Fruit fly (Drosophila melanogaster) whole organism, embryonic: ENCODE data around the gene CG3368.

Experiments
- Abd-B ChIP-seq: fragments of 200-800 bp; sonication (Bioruptor generic); optimal IDR thresholded peaks from 2 replicates; lab custom pipeline; 2018; ENCODE audit warnings: missing biosample characterization, mild to moderate bottlenecking, missing genetic modification characterization, moderate library complexity
- Atf-2 ChIP-seq: fragments of 200-800 bp; sonication (Bioruptor generic); optimal IDR thresholded peaks from 2 replicates; lab custom pipeline; 2016; ENCODE audit warnings: missing biosample characterization, missing genetic modification characterization
- B-H1 ChIP-seq: fragments of 200-800 bp; sonication (Bioruptor generic); IDR thresholded peaks from 3 replicates; pipeline ENCODE4 v1.3.6; 2022; ENCODE audit warnings: missing biosample characterization, missing genetic modification characterization
- Blimp-1 ChIP-seq: fragments of 200-800 bp; sonication (Bioruptor generic); optimal IDR thresholded peaks from 3 replicates; lab custom pipeline; 2018; ENCODE audit warnings: missing biosample characterization, missing genetic modification characterization, mild to moderate bottlenecking, moderate library complexity, missing genetic modification reagents
- CG10147 ChIP-seq: fragments of 200-800 bp; sonication (Bioruptor generic); optimal IDR thresholded peaks from 2 replicates; lab custom pipeline; 2019; ENCODE audit warnings: missing biosample characterization, mild to moderate bottlenecking, missing genetic modification characterization, moderate library complexity
- CG10321 ChIP-seq: fragments of 200-800 bp; sonication (Bioruptor generic); IDR thresholded peaks from 2 replicates; pipeline ENCODE4 v1.3.6; 2022; ENCODE audit warnings: missing biosample characterization, missing genetic modification characterization
- CG11696 ChIP-seq: fragments of 200-800 bp; sonication (Bioruptor generic); IDR thresholded peaks from 2 replicates; pipeline ENCODE4 v1.3.6; 2022; ENCODE audit warnings: missing biosample characterization, missing genetic modification characterization
- CG12155 ChIP-seq: fragments of 200-800 bp; sonication (Bioruptor generic); optimal IDR thresholded peaks from 3 replicates; lab custom pipeline; 2016; ENCODE audit warnings: missing biosample characterization, missing genetic modification characterization
- CG13624 ChIP-seq: fragments of 200-800 bp; sonication (Bioruptor generic); optimal IDR thresholded peaks from 2 replicates; lab custom pipeline; 2016; ENCODE audit warnings: missing biosample characterization, missing genetic modification characterization
- CG15696 ChIP-seq: fragments of 200-800 bp; sonication (Bioruptor generic); optimal IDR thresholded peaks from 2 replicates; lab custom pipeline; 2019; ENCODE audit warnings: missing biosample characterization, mild to moderate bottlenecking, missing genetic modification characterization, moderate library complexity
- CG1603 ChIP-seq: fragments of 200-800 bp; sonication (Bioruptor generic); optimal IDR thresholded peaks from 2 replicates; lab custom pipeline; 2019; ENCODE audit warnings: missing biosample characterization, mild to moderate bottlenecking, missing genetic modification characterization, moderate library complexity
- CG18619 ChIP-seq: fragments of 200-800 bp; sonication (Bioruptor generic); optimal IDR thresholded peaks from 3 replicates; lab custom pipeline; 2017; ENCODE audit warnings: missing biosample characterization, mild to moderate bottlenecking, missing genetic modification characterization
- CG31441 ChIP-seq: fragments of 200-800 bp; sonication (Bioruptor generic); IDR thresholded peaks from 2 replicates; pipeline ENCODE4 v1.3.6; 2022; ENCODE audit warnings: missing biosample characterization, missing genetic modification characterization
- CG3847 ChIP-seq: fragments of 200-800 bp; sonication (Bioruptor generic); IDR thresholded peaks from 2 replicates; pipeline ENCODE4 v1.3.6; 2022; ENCODE audit warnings: missing biosample characterization, missing genetic modification characterization
- CG42726 ChIP-seq: fragments of 200-800 bp; sonication (Bioruptor generic); IDR thresholded peaks from 2 replicates; pipeline ENCODE4 v1.3.6; 2022; ENCODE audit warnings: missing biosample characterization, missing genetic modification characterization; ENCODE audit not compliant: partially characterized antibody
- CG4404 ChIP-seq: fragments of 200-800 bp; sonication (Bioruptor generic); IDR thresholded peaks from 2 replicates; pipeline ENCODE4 v1.3.6; 2022; ENCODE audit warnings: missing biosample characterization, missing genetic modification characterization
- CG4820 ChIP-seq: fragments of 200-800 bp; sonication (Bioruptor generic); optimal IDR thresholded peaks from 3 replicates; lab custom pipeline; 2016; ENCODE audit warnings: missing biosample characterization, missing genetic modification characterization
- CG7556 ChIP-seq: fragments of 200-800 bp; sonication (Bioruptor generic); optimal IDR thresholded peaks from 2 replicates; lab custom pipeline; 2017; ENCODE audit warnings: missing biosample characterization, mild to moderate bottlenecking, missing genetic modification characterization
- CG7745 ChIP-seq: fragments of 200-800 bp; sonication (Bioruptor generic); optimal IDR thresholded peaks from 2 replicates; lab custom pipeline; 2018; ENCODE audit warnings: missing biosample characterization, mild to moderate bottlenecking, missing genetic modification characterization, moderate library complexity
- CG8944 ChIP-seq: fragments of 200-800 bp; sonication (Bioruptor generic); optimal IDR thresholded peaks from 3 replicates; lab custom pipeline; 2016; ENCODE audit warnings: missing biosample characterization, missing genetic modification characterization
- CoRest ChIP-seq: fragments of 200-800 bp; sonication (Bioruptor generic); optimal IDR thresholded peaks from 3 replicates; lab custom pipeline; 2018; ENCODE audit warnings: missing biosample characterization, mild to moderate bottlenecking, missing genetic modification characterization, moderate library complexity
- Gug ChIP-seq: fragments of 200-800 bp; sonication (Bioruptor generic); IDR thresholded peaks from 4 replicates; pipeline ENCODE4 v1.3.6; 2022; ENCODE audit warnings: missing biosample characterization, missing genetic modification characterization
- H2.0 ChIP-seq: fragments of 200-800 bp; sonication (Bioruptor generic); IDR thresholded peaks from 2 replicates; pipeline ENCODE4 v1.3.6; 2022; ENCODE audit warnings: missing biosample characterization, missing genetic modification characterization
- HLHmδ ChIP-seq: fragments of 200-800 bp; sonication (Bioruptor generic); optimal IDR thresholded peaks from 2 replicates; lab custom pipeline; 2018; ENCODE audit warnings: missing biosample characterization, mild to moderate bottlenecking, missing genetic modification characterization, moderate library complexity
- Med ChIP-seq: fragments of 200-800 bp; sonication (Bioruptor generic); peaks from one replicate; lab custom pipeline; 2016; ENCODE audit warnings: missing biosample characterization, missing genetic modification characterization, mild to moderate bottlenecking, inconsistent platforms, moderate library complexity
- NFAT ChIP-seq: fragments of 200-800 bp; sonication (Bioruptor generic); IDR thresholded peaks from 2 replicates; pipeline ENCODE4 v1.3.6; 2022; ENCODE audit warnings: missing biosample characterization, missing genetic modification characterization
- Rx ChIP-seq: fragments of 200-800 bp; sonication (Bioruptor generic); IDR thresholded peaks from 2 replicates; pipeline ENCODE4 v1.3.6; 2022; ENCODE audit warnings: missing biosample characterization, missing genetic modification characterization
- ap ChIP-seq: fragments of 200-800 bp; sonication (Bioruptor generic); IDR thresholded peaks from 2 replicates; pipeline ENCODE4 v1.3.6; 2022; ENCODE audit warnings: missing biosample characterization, missing genetic modification characterization
- bowl ChIP-seq: fragments of 200-800 bp; sonication (Bioruptor generic); IDR thresholded peaks from 2 replicates; pipeline ENCODE4 v1.3.6; 2022; ENCODE audit warnings: missing biosample characterization, missing genetic modification characterization
- btn ChIP-seq: fragments of 200-800 bp; sonication (Bioruptor generic); optimal IDR thresholded peaks from 2 replicates; lab custom pipeline; 2016; ENCODE audit warnings: missing biosample characterization, missing genetic modification characterization
- chm ChIP-seq: fragments of 200-800 bp; sonication (Bioruptor generic); IDR thresholded peaks from 2 replicates; pipeline ENCODE4 v1.3.6; 2022; ENCODE audit warnings: missing biosample characterization, missing genetic modification characterization
- crp ChIP-seq, 2 experiments: fragments of 200-800 bp; sonication (Bioruptor generic); optimal IDR thresholded peaks; 2 replicates in 1 of 2; 3 replicates in 1 of 2; lab custom pipeline; 2017; ENCODE audit warnings: missing biosample characterization in 2 of 2, missing genetic modification characterization in 2 of 2, mild to moderate bottlenecking in 1 of 2, moderate library complexity in 1 of 2
- dati ChIP-seq: fragments of 200-800 bp; sonication (Bioruptor generic); IDR thresholded peaks from 2 replicates; pipeline ENCODE4 v1.3.6; 2022; ENCODE audit warnings: missing biosample characterization, missing genetic modification characterization
- dmrt11E ChIP-seq: fragments of 200-800 bp; sonication (Bioruptor generic); optimal IDR thresholded peaks from 3 replicates; lab custom pipeline; 2018; ENCODE audit warnings: missing biosample characterization, mild to moderate bottlenecking, missing genetic modification characterization, moderate library complexity
- ems ChIP-seq: fragments of 200-800 bp; sonication (Bioruptor generic); optimal IDR thresholded peaks from 3 replicates; lab custom pipeline; 2016; ENCODE audit warnings: missing biosample characterization, missing genetic modification characterization
- fru ChIP-seq: fragments of >200 bp; optimal IDR thresholded peaks from 2 replicates; lab custom pipeline; 2017
- hth ChIP-seq: fragments of >200 bp; optimal IDR thresholded peaks from 2 replicates; lab custom pipeline; 2017; ENCODE audit warnings: inconsistent platforms
- kah ChIP-seq: fragments of 200-800 bp; sonication (Bioruptor generic); optimal IDR thresholded peaks from 2 replicates; lab custom pipeline; 2018; ENCODE audit warnings: missing biosample characterization, mild to moderate bottlenecking, missing genetic modification characterization
- knrl ChIP-seq: fragments of 200-800 bp; sonication (Bioruptor generic); IDR thresholded peaks from 3 replicates; pipeline ENCODE4 v1.3.6; 2022; ENCODE audit warnings: missing biosample characterization, missing genetic modification characterization; ENCODE audit not compliant: partially characterized antibody
- lilli ChIP-seq: fragments of 200-800 bp; sonication (Bioruptor generic); optimal IDR thresholded peaks from 3 replicates; lab custom pipeline; 2016; ENCODE audit warnings: missing biosample characterization, missing genetic modification characterization
- pan ChIP-seq, 4 experiments: fragments of >200 bp in 3 of 4; fragments of 200-800 bp in 1 of 4; sonication (Bioruptor generic) in 1 of 4; optimal IDR thresholded peaks in 3 of 4; IDR thresholded peaks in 1 of 4; 2 replicates each; pipeline versions ENCODE4 v1.3.6 to Lab custom; 2017 to 2022; ENCODE audit warnings: missing biosample characterization in 2 of 4, missing genetic modification characterization in 2 of 4, mixed read lengths in 1 of 4
- phol ChIP-seq: fragments of 200-800 bp; sonication (Bioruptor generic); optimal IDR thresholded peaks from 3 replicates; lab custom pipeline; 2018; ENCODE audit warnings: missing biosample characterization, mild to moderate bottlenecking, missing genetic modification characterization, moderate library complexity
- sc ChIP-seq, 3 experiments: fragments of >200 bp in 2 of 3; fragments of 200-800 bp in 1 of 3; sonication (Bioruptor generic) in 1 of 3; optimal IDR thresholded peaks; 2 replicates in 2 of 3; 3 replicates in 1 of 3; lab custom pipeline; 2017; ENCODE audit warnings: mild to moderate bottlenecking in 1 of 3, missing biosample characterization in 1 of 3, missing genetic modification characterization in 1 of 3, missing genetic modification reagents in 1 of 3
- sim ChIP-seq: fragments of 200-800 bp; sonication (Bioruptor generic); IDR thresholded peaks from 2 replicates; pipeline ENCODE4 v1.3.6; 2022; ENCODE audit warnings: missing biosample characterization, missing genetic modification characterization
- sob ChIP-seq: fragments of 200-800 bp; sonication (Bioruptor generic); IDR thresholded peaks from 2 replicates; pipeline ENCODE4 v1.3.6; 2022; ENCODE audit warnings: missing biosample characterization, missing genetic modification characterization
- twi ChIP-seq: fragments of 200-800 bp; optimal IDR thresholded peaks from 2 replicates; lab custom pipeline; 2019; ENCODE audit warnings: missing biosample characterization, mild to moderate bottlenecking, missing genetic modification characterization, moderate library complexity
- zen2 ChIP-seq: fragments of 200-800 bp; sonication (Bioruptor generic); IDR thresholded peaks from 3 replicates; pipeline ENCODE4 v1.3.6; 2022; ENCODE audit warnings: missing biosample characterization, missing genetic modification characterization; ENCODE audit not compliant: partially characterized antibody

CG3368 gene

dm6 chr3R:27288202-27289135 lies 4.9 kb downstream of the CG3368 start, which contains the start of the genes bigmax and Hmu (continued):
- TF ChIP-seq CG10147 (GFP tag; lab: Kevin White, UChicago) (peak; percentile 69), Blimp-1 (GFP tag; lab: Kevin White, UChicago) (peak; percentile 73), chm (GFP tag; lab: Robert Waterston, UW) (peak; percentile 81), pan (optimal IDR thresholded peaks at IDR 0.05; lab: Kevin White, UChicago) (no peak), pan (GFP tag; optimal IDR thresholded peaks at IDR 0.05 in 1 of 2, IDR thresholded peaks at IDR 0.05 in 1 of 2) (peak in 1 of 2 experiments; percentile 90), dmrt11E (tag; lab: Kevin White, UChicago) (peak; percentile 72), CG13624 (GFP tag; lab: Kevin White, UChicago) (peak; percentile 97), Rx (peak; percentile 56; the same call in 1 of the 2 replicates), phol (tag; lab: Kevin White, UChicago) (peak; percentile 87), CG3847 (peak; percentile 89), CG11696 (GFP tag; lab: Robert Waterston, UW) (no peak), CG12155 (GFP tag; lab: Kevin White, UChicago) (peak; percentile 86), twi (tag; lab: Kevin White, UChicago) (peak; percentile 69), lilli (GFP tag; lab: Kevin White, UChicago) (peak; percentile 94), Med (GFP tag; lab: Kevin White, UChicago) (peak; percentile 99), CG42726 (GFP tag; lab: Robert Waterston, UW) (peak; percentile 55; the same call in 1 of the 2 replicates), H2.0 (GFP tag; lab: Robert Waterston, UW) (peak; percentile 86), knrl (GFP tag; lab: Robert Waterston, UW) (peak; percentile 96), ems (GFP tag; lab: Kevin White, UChicago) (peak; percentile 84), bowl (GFP tag; lab: Robert Waterston, UW) (0 out of 2 replicates have a peak, but pooled peaks have one; percentile 20), CoRest (tag; lab: Kevin White, UChicago) (peak; percentile 85), CG15696 (tag; lab: Kevin White, UChicago) (peak; percentile 62), sc (optimal IDR thresholded peaks at IDR 0.05; lab: Kevin White, UChicago) (no peak), sc (GFP tag; optimal IDR thresholded peaks at IDR 0.05; lab: Kevin White, UChicago) (peak; percentile 3), hth (lab: Kevin White, UChicago) (no peak), CG4820 (GFP tag; lab: Kevin White, UChicago) (peak; percentile 82), HLHmδ (GFP tag; lab: Kevin White, UChicago) (no peak), sim (no peak), CG8944 (GFP tag; lab: Kevin White, UChicago) (peak; percentile 92), NFAT (GFP tag; lab: Robert Waterston, UW) (peak; percentile 88), CG7745 (tag; lab: Kevin White, UChicago) (no peak), sob (GFP tag; lab: Robert Waterston, UW) (peak; percentile 87), Atf-2 (peak; percentile 85), ap (GFP tag; lab: Robert Waterston, UW) (peak; percentile 72), kah (GFP tag; lab: Kevin White, UChicago) (no peak), B-H1 (GFP tag; lab: Robert Waterston, UW) (peak; percentile 74), CG10321 (GFP tag; lab: Robert Waterston, UW) (no peak), dati (GFP tag; lab: Robert Waterston, UW) (peak; percentile 49; the same call in 1 of the 2 replicates), btn (GFP tag; lab: Kevin White, UChicago) (no peak), CG1603 (tag; lab: Kevin White, UChicago) (peak; percentile 91), CG4404 (GFP tag; lab: Robert Waterston, UW) (peak; percentile 63), crp (GFP tag; optimal IDR thresholded peaks at IDR 0.05; lab: Kevin White, UChicago) (peak in 1 of 2 experiments; percentile 60), zen2 (peak; percentile 81; the same call in 2 of the 3 replicates), CG7556 (peak; percentile 67), CG18619 (GFP tag; lab: Kevin White, UChicago) (peak; percentile 73), Abd-B (peak; percentile 75), CG31441 (GFP tag; lab: Robert Waterston, UW) (peak; percentile 67), Gug (GFP tag; lab: Robert Waterston, UW) (peak; percentile 78), fru (lab: Kevin White, UChicago) (no peak)
